Worm (Caenorhabditis elegans) whole organism, L1 larva: ENCODE measurements around the gene sri-57.

ENCODE experiments used
- blmp-1 ChIP-seq: fragments of 150-350 bp; optimal IDR thresholded peaks from 2 replicates; lab custom pipeline; 2014; ENCODE audit warnings: missing biosample characterization, missing genetic modification characterization
- dpl-1 ChIP-seq, 3 experiments: fragments of 150-350 bp in 2 of 3; sonication (generic microtip) in 1 of 3; optimal IDR thresholded peaks; 2 replicates each; lab custom pipeline; 2014 to 2017; ENCODE audit warnings: missing biosample characterization in 3 of 3, missing genetic modification characterization in 3 of 3, missing genetic modification reagents in 3 of 3
- dsc-1 ChIP-seq: sonication (generic microtip); optimal IDR thresholded peaks from 2 replicates; lab custom pipeline; 2016; ENCODE audit warnings: mild to moderate bottlenecking, missing genetic modification characterization, missing compliant biosample characterization
- lin-15B ChIP-seq: fragments of 150-350 bp; sonication (generic microtip); optimal IDR thresholded peaks from 3 replicates; lab custom pipeline; 2014; ENCODE audit warnings: missing biosample characterization, missing genetic modification characterization
- nhr-77 ChIP-seq: fragments of 150-350 bp; optimal IDR thresholded peaks from 2 replicates; lab custom pipeline; 2014; ENCODE audit warnings: missing biosample characterization, missing genetic modification characterization
- skn-1 ChIP-seq: fragments of 150-350 bp; optimal IDR thresholded peaks from 2 replicates; lab custom pipeline; 2014; ENCODE audit warnings: missing biosample characterization, missing genetic modification characterization
- unc-86 ChIP-seq: sonication (generic microtip); optimal IDR thresholded peaks from 2 replicates; lab custom pipeline; 2016; ENCODE audit warnings: missing genetic modification characterization, missing compliant biosample characterization

DNA sequence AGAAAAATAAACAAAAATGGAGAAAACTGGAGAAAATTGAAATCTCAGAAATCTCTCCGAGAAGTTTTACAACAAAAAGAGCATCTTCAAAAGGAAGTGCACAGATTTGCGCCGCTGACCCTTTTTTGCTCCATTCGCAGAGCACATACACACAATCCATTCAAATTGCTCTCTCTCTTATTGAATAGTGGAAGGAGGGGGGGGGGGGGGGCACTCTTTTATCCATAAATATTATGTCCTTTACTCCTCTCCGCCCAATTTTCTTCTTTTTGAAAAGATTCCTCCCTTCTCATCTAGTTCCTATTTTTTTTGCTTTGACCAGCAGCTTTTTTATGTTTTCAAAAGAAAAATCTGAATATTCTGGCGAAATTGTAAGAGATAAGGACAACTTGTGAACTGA lies 22.9 kb upstream of the sri-57 start:
- TF ChIP-seq dsc-1 (tag; lab: Kevin White, UChicago) (no peak), lin-15B (tag; lab: Kevin White, UChicago) (no peak), unc-86 (no peak), blmp-1 (no peak), dpl-1 (GFP tag; optimal IDR thresholded peaks at IDR 0.05; lab: Kevin White, UChicago) (no peak), nhr-77 (no peak), skn-1 (tag; lab: Kevin White, UChicago) (no peak)
